Fruit fly (Drosophila melanogaster) whole organism, embryonic: ENCODE data around the gene Sry-alpha.
A peak's percentile ranks its signal among the peaks of the same experiment; 100 is the strongest.

Source experiments
- Asciz ChIP-seq: fragments of 200-800 bp; sonication (Bioruptor generic); optimal IDR thresholded peaks from 2 replicates; lab custom pipeline; 2017; ENCODE audit warnings: missing biosample characterization, mild to moderate bottlenecking, missing genetic modification characterization, missing genetic modification reagents
- B-H2 ChIP-seq: fragments of 200-800 bp; sonication (Bioruptor generic); optimal IDR thresholded peaks from 2 replicates; lab custom pipeline; 2018; ENCODE audit warnings: missing biosample characterization, mild to moderate bottlenecking, missing genetic modification characterization
- Bdp1 ChIP-seq: fragments of 200-800 bp; sonication (Bioruptor generic); optimal IDR thresholded peaks from 3 replicates; lab custom pipeline; 2016; ENCODE audit warnings: missing biosample characterization, missing genetic modification characterization
- CG11696 ChIP-seq: fragments of 200-800 bp; sonication (Bioruptor generic); IDR thresholded peaks from 2 replicates; pipeline ENCODE4 v1.3.6; 2022; ENCODE audit warnings: missing biosample characterization, missing genetic modification characterization
- CG12219 ChIP-seq: fragments of 200-800 bp; sonication (Bioruptor generic); optimal IDR thresholded peaks from 3 replicates; lab custom pipeline; 2018; ENCODE audit warnings: missing biosample characterization, mild to moderate bottlenecking, missing genetic modification characterization
- CG13296 ChIP-seq: fragments of 200-800 bp; sonication (Bioruptor generic); optimal IDR thresholded peaks from 3 replicates; lab custom pipeline; 2018; ENCODE audit warnings: missing biosample characterization, mild to moderate bottlenecking, missing genetic modification characterization
- CG14014 ChIP-seq: fragments of 200-800 bp; sonication (Bioruptor generic); IDR thresholded peaks from 2 replicates; pipeline ENCODE4 v1.3.6; 2022; ENCODE audit warnings: missing biosample characterization, missing genetic modification characterization
- CG14050 ChIP-seq: fragments of 200-800 bp; sonication (Bioruptor generic); IDR thresholded peaks from 3 replicates; pipeline ENCODE4 v1.3.6; 2022; ENCODE audit warnings: missing biosample characterization, missing genetic modification characterization
- CG14860 ChIP-seq: fragments of 200-800 bp; sonication (Bioruptor generic); IDR thresholded peaks from 3 replicates; pipeline ENCODE4 v1.3.6; 2022; ENCODE audit warnings: missing biosample characterization, missing genetic modification characterization; ENCODE audit not compliant: partially characterized antibody
- CG14965 ChIP-seq: fragments of 200-800 bp; sonication (Bioruptor generic); optimal IDR thresholded peaks from 2 replicates; lab custom pipeline; 2016; ENCODE audit warnings: missing biosample characterization, missing genetic modification characterization, borderline replicate concordance
- CG15514 ChIP-seq: fragments of 200-800 bp; sonication (Bioruptor generic); optimal IDR thresholded peaks from 3 replicates; lab custom pipeline; 2017; ENCODE audit warnings: missing biosample characterization, missing genetic modification characterization, mild to moderate bottlenecking, moderate library complexity, missing genetic modification reagents
- CG16815 ChIP-seq: fragments of 200-800 bp; sonication (Bioruptor generic); optimal IDR thresholded peaks from 3 replicates; lab custom pipeline; 2017; ENCODE audit warnings: missing biosample characterization, mild to moderate bottlenecking, missing genetic modification characterization
- CG17328 ChIP-seq: fragments of 200-800 bp; sonication (Bioruptor generic); IDR thresholded peaks from 2 replicates; pipeline ENCODE4 v1.3.6; 2022; ENCODE audit warnings: missing biosample characterization, missing genetic modification characterization
- CG2116 ChIP-seq: fragments of 200-800 bp; sonication (Bioruptor generic); optimal IDR thresholded peaks from 3 replicates; lab custom pipeline; 2018; ENCODE audit warnings: missing biosample characterization, mild to moderate bottlenecking, missing genetic modification characterization
- CG42726 ChIP-seq: fragments of 200-800 bp; sonication (Bioruptor generic); IDR thresholded peaks from 2 replicates; pipeline ENCODE4 v1.3.6; 2022; ENCODE audit warnings: missing biosample characterization, missing genetic modification characterization; ENCODE audit not compliant: partially characterized antibody
- CG4282 ChIP-seq: fragments of 200-800 bp; sonication (Bioruptor generic); optimal IDR thresholded peaks from 2 replicates; lab custom pipeline; 2016; ENCODE audit warnings: missing biosample characterization, missing genetic modification characterization
- CG4328 ChIP-seq: fragments of 200-800 bp; sonication (Bioruptor generic); optimal IDR thresholded peaks from 3 replicates; lab custom pipeline; 2017; ENCODE audit warnings: missing biosample characterization, missing genetic modification reagents, missing genetic modification characterization
- CG4617 ChIP-seq: fragments of 200-800 bp; sonication (Bioruptor generic); optimal IDR thresholded peaks from 3 replicates; lab custom pipeline; 2016; ENCODE audit warnings: missing biosample characterization, missing genetic modification characterization, borderline replicate concordance
- CG6791 ChIP-seq: fragments of 200-800 bp; sonication (Bioruptor generic); IDR thresholded peaks from 3 replicates; pipeline ENCODE4 v1.3.6; 2022; ENCODE audit warnings: missing biosample characterization, missing genetic modification characterization; ENCODE audit not compliant: partially characterized antibody
- CG8281 ChIP-seq: fragments of 200-800 bp; sonication (Bioruptor generic); optimal IDR thresholded peaks from 2 replicates; lab custom pipeline; 2018; ENCODE audit warnings: missing biosample characterization, mild to moderate bottlenecking, missing genetic modification characterization, moderate library complexity
- CG8765 ChIP-seq: fragments of 200-800 bp; sonication (Bioruptor generic); IDR thresholded peaks from 2 replicates; pipeline ENCODE4 v1.3.6; 2022; ENCODE audit warnings: missing biosample characterization, missing genetic modification characterization
- CG9932 ChIP-seq: fragments of 200-800 bp; sonication (Bioruptor generic); IDR thresholded peaks from 2 replicates; pipeline ENCODE4 v1.3.6; 2022; ENCODE audit warnings: missing biosample characterization, missing genetic modification characterization
- CHES-1-like ChIP-seq: fragments of 200-800 bp; sonication (Bioruptor generic); optimal IDR thresholded peaks from 2 replicates; lab custom pipeline; 2016; ENCODE audit warnings: missing biosample characterization, missing genetic modification characterization
- D19A ChIP-seq: fragments of 200-800 bp; optimal IDR thresholded peaks from 3 replicates; lab custom pipeline; 2019; ENCODE audit warnings: missing biosample characterization, mild to moderate bottlenecking, missing genetic modification characterization, moderate library complexity
- Hr3 ChIP-seq: fragments of 200-800 bp; sonication (Bioruptor generic); optimal IDR thresholded peaks from 3 replicates; lab custom pipeline; 2016; ENCODE audit warnings: missing biosample characterization, missing genetic modification characterization
- Hsf ChIP-seq: fragments of 200-800 bp; sonication (Bioruptor generic); optimal IDR thresholded peaks from 3 replicates; lab custom pipeline; 2016; ENCODE audit warnings: missing biosample characterization, missing genetic modification characterization
- Mes4 ChIP-seq: fragments of 200-800 bp; sonication (Bioruptor generic); optimal IDR thresholded peaks from 2 replicates; lab custom pipeline; 2016; ENCODE audit warnings: missing biosample characterization, missing genetic modification characterization
- Poxn ChIP-seq: fragments of 200-800 bp; sonication (Bioruptor generic); IDR thresholded peaks from 2 replicates; pipeline ENCODE4 v1.3.6; 2022; ENCODE audit warnings: missing biosample characterization, missing genetic modification characterization
- Sin3A ChIP-seq: fragments of >200 bp; optimal IDR thresholded peaks from 2 replicates; lab custom pipeline; 2018
- Sry-β ChIP-seq: fragments of 200-800 bp; sonication (Bioruptor generic); optimal IDR thresholded peaks from 2 replicates; lab custom pipeline; 2018; ENCODE audit warnings: missing biosample characterization, mild to moderate bottlenecking, missing genetic modification characterization, moderate library complexity
- cas ChIP-seq: fragments of 200-800 bp; sonication (Bioruptor generic); IDR thresholded peaks from 2 replicates; pipeline ENCODE4 v1.3.6; 2022; ENCODE audit warnings: missing biosample characterization, missing genetic modification characterization
- fd3F ChIP-seq: fragments of 200-800 bp; sonication (Bioruptor generic); optimal IDR thresholded peaks from 2 replicates; lab custom pipeline; 2018; ENCODE audit warnings: missing biosample characterization, mild to moderate bottlenecking, missing genetic modification characterization, moderate library complexity
- gt ChIP-seq: fragments of 200-800 bp; sonication (Bioruptor generic); IDR thresholded peaks from 2 replicates; pipeline ENCODE4 v1.3.6; 2022; ENCODE audit warnings: missing biosample characterization, missing genetic modification characterization
- her ChIP-seq: fragments of 200-800 bp; sonication (Bioruptor generic); optimal IDR thresholded peaks from 2 replicates; lab custom pipeline; 2016; ENCODE audit warnings: missing biosample characterization, missing genetic modification characterization
- ind ChIP-seq: fragments of 200-800 bp; sonication (Bioruptor generic); optimal IDR thresholded peaks from 3 replicates; lab custom pipeline; 2016; ENCODE audit warnings: missing biosample characterization, missing genetic modification characterization
- lab ChIP-seq: fragments of 200-800 bp; sonication (Bioruptor generic); optimal IDR thresholded peaks from 3 replicates; lab custom pipeline; 2017; ENCODE audit warnings: missing biosample characterization, missing genetic modification characterization, mild to moderate bottlenecking, moderate library complexity, missing genetic modification reagents
- mam ChIP-seq: fragments of 200-800 bp; sonication (Bioruptor generic); optimal IDR thresholded peaks from 3 replicates; lab custom pipeline; 2016; ENCODE audit warnings: missing biosample characterization, missing genetic modification characterization
- nau ChIP-seq: fragments of 200-800 bp; sonication (Bioruptor generic); optimal IDR thresholded peaks from 3 replicates; lab custom pipeline; 2017; ENCODE audit warnings: missing biosample characterization, mild to moderate bottlenecking, missing genetic modification characterization, missing genetic modification reagents
- nmo ChIP-seq: fragments of 200-800 bp; sonication (Bioruptor generic); optimal IDR thresholded peaks from 2 replicates; lab custom pipeline; 2018; ENCODE audit warnings: missing biosample characterization, mild to moderate bottlenecking, missing genetic modification characterization, moderate library complexity
- oc ChIP-seq: fragments of 200-800 bp; sonication (Bioruptor generic); optimal IDR thresholded peaks from 2 replicates; lab custom pipeline; 2018; ENCODE audit warnings: missing biosample characterization, mild to moderate bottlenecking, missing genetic modification characterization, moderate library complexity
- onecut ChIP-seq: fragments of 200-800 bp; sonication (Bioruptor generic); IDR thresholded peaks from 2 replicates; pipeline ENCODE4 v1.3.6; 2022; ENCODE audit warnings: missing biosample characterization, missing genetic modification characterization
- pan ChIP-seq, 4 experiments: fragments of >200 bp in 3 of 4; fragments of 200-800 bp in 1 of 4; sonication (Bioruptor generic) in 1 of 4; optimal IDR thresholded peaks in 3 of 4; IDR thresholded peaks in 1 of 4; 2 replicates each; pipeline versions ENCODE4 v1.3.6 to Lab custom; 2017 to 2022; ENCODE audit warnings: missing biosample characterization in 2 of 4, missing genetic modification characterization in 2 of 4, mixed read lengths in 1 of 4
- phol ChIP-seq: fragments of 200-800 bp; sonication (Bioruptor generic); optimal IDR thresholded peaks from 3 replicates; lab custom pipeline; 2018; ENCODE audit warnings: missing biosample characterization, mild to moderate bottlenecking, missing genetic modification characterization, moderate library complexity
- pros ChIP-seq: fragments of 200-800 bp; sonication (Bioruptor generic); optimal IDR thresholded peaks from 3 replicates; lab custom pipeline; 2019; ENCODE audit warnings: missing biosample characterization, mild to moderate bottlenecking, missing genetic modification characterization, moderate library complexity
- pum ChIP-seq: fragments of 200-800 bp; sonication (Bioruptor generic); optimal IDR thresholded peaks from 2 replicates; lab custom pipeline; 2016; ENCODE audit warnings: missing biosample characterization, missing genetic modification characterization
- sens ChIP-seq: fragments of 200-800 bp; sonication (Bioruptor generic); peaks from one replicate; lab custom pipeline; 2016; ENCODE audit warnings: missing biosample characterization, missing genetic modification characterization
- slbo ChIP-seq: fragments of 200-800 bp; sonication (Bioruptor generic); IDR thresholded peaks from 2 replicates; pipeline ENCODE4 v1.3.6; 2022; ENCODE audit warnings: missing biosample characterization, missing genetic modification characterization
- slou ChIP-seq: fragments of 200-800 bp; sonication (Bioruptor generic); optimal IDR thresholded peaks from 3 replicates; lab custom pipeline; 2016; ENCODE audit warnings: missing biosample characterization, missing genetic modification characterization

The Sry-alpha gene

DNA sequence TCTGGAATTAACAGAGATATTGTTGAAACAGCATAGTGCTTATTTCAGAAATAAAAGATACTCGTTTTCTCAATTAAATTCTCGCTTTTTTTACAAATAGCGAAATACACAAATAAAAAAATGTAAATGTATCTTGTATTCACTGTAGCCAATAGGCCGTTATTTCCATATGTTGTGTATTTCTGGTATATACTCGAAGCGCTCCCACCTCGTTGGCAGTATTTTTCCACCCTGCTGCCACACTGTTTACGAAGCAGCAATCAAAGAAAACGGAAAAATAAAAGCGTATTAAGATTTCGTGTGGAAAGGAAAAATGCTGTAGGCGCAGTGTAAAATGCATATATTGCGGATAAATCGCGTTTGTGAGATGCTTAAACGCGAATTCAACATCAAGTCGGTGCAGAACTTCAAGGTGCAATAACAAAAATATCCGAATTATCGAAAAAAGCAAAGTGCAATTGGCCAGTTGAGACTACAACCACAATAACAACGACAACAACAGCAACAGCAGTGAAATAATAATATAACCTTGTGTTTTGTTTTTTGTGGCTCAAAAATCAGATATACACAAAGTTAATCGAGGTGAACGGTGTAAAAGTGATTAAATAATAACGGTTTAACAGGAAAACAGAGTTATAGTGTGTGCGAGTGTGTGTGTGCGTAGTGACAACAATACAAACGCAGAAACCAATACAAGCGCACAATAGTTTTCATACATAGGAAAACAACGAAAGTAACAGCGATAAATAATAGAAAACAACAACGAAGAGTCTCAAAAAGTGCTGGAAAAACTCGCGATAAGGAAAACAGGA, 18.7 kb downstream of the Sry-alpha start, which contains the start of gene sima (continued):
- TF ChIP-seq Bdp1 (no peak), CHES-1-like (GFP tag; lab: Kevin White, UChicago) (no peak), ind (GFP tag; lab: Kevin White, UChicago) (peak; percentile 17), CG2116 (GFP tag; lab: Kevin White, UChicago) (peak; percentile 34), cas (GFP tag; lab: Robert Waterston, UW) (peak; percentile 17; the same call in 1 of the 2 replicates), sens (GFP tag; lab: Kevin White, UChicago) (peak; percentile 85), fd3F (GFP tag; lab: Kevin White, UChicago) (no peak), phol (tag; lab: Kevin White, UChicago) (peak; percentile 37), B-H2 (GFP tag; lab: Kevin White, UChicago) (no peak), CG14050 (GFP tag; lab: Robert Waterston, UW) (no peak), Sin3A (lab: Kevin White, UChicago) (peak; percentile 49), slou (no peak), Hsf (GFP tag; lab: Kevin White, UChicago) (peak; percentile 39), CG4328 (no peak), her (GFP tag; lab: Kevin White, UChicago) (peak; percentile 26), CG14965 (GFP tag; lab: Kevin White, UChicago) (no peak), CG4617 (GFP tag; lab: Kevin White, UChicago) (peak; percentile 86), CG11696 (GFP tag; lab: Robert Waterston, UW) (no peak), pros (GFP tag; lab: Kevin White, UChicago) (no peak), mam (GFP tag; lab: Kevin White, UChicago) (peak; percentile 32), onecut (GFP tag; lab: Robert Waterston, UW) (peak; percentile 62), CG9932 (GFP tag; lab: Robert Waterston, UW) (peak; percentile 63), CG42726 (GFP tag; lab: Robert Waterston, UW) (no peak), CG13296 (GFP tag; lab: Kevin White, UChicago) (peak; percentile 36), nau (GFP tag; lab: Kevin White, UChicago) (no peak), D19A (tag; lab: Kevin White, UChicago) (peak; percentile 75), CG12219 (GFP tag; lab: Kevin White, UChicago) (no peak), CG4282 (no peak), CG15514 (peak; percentile 57), Sry-β (GFP tag; lab: Kevin White, UChicago) (peak; percentile 51), lab (peak; percentile 37), Hr3 (peak; percentile 9), oc (tag; lab: Kevin White, UChicago) (peak; percentile 38), pan (optimal IDR thresholded peaks at IDR 0.05; lab: Kevin White, UChicago) (no peak), pan (GFP tag; optimal IDR thresholded peaks at IDR 0.05 in 1 of 2, IDR thresholded peaks at IDR 0.05 in 1 of 2) (peak in 1 of 2 experiments; percentile 65), CG16815 (GFP tag; lab: Kevin White, UChicago) (no peak), pum (no peak), slbo (GFP tag; lab: Robert Waterston, UW) (peak; percentile 77), CG6791 (GFP tag; lab: Robert Waterston, UW) (0 out of 3 replicates have a peak, but pooled peaks have one; percentile 31), Asciz (GFP tag; lab: Kevin White, UChicago) (no peak), Poxn (GFP tag; lab: Robert Waterston, UW) (no peak), CG17328 (0 out of 2 replicates have a peak, but pooled peaks have one; percentile 24), CG14860 (no peak), CG8281 (tag; lab: Kevin White, UChicago) (no peak), Mes4 (no peak), CG8765 (GFP tag; lab: Robert Waterston, UW) (no peak), CG14014 (GFP tag; lab: Robert Waterston, UW) (0 out of 2 replicates have a peak, but pooled peaks have one; percentile 31), nmo (peak; percentile 51), gt (no peak)
